Worm (Caenorhabditis elegans): ENCODE data around the gene rnp-2.

The rnp-2 gene

ce11 chrIV:4152143-4152542, 19.7 kb upstream of the rnp-2 start, which contains the start of the genes K08D10.10 and R07C12.1:
Gene K08D10.10 (plus strand): TSS chrIV:4152235.
Gene R07C12.1 (plus strand): TSS chrIV:4152456.
- TF ChIP-seq M03D4.4 (tag; optimal IDR thresholded peaks at IDR 0.05) = no peak

DNA sequence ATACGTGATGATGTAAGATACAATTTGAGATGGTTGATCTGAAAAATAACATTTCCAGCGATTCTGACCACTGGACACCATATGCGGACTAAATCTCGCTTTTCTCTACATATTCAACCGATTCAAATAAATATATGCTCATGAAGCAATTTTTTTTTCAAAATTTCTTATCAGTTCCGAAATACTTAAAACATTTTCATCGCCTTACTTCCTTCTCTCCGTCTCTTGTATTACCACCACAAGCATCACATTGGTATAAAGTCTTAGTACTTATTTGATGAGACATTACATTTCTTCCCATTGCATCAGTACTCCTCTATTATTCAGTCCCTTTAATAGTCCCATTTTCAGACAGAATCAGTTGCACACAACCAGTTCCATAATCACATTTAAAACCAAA, 17.2 kb upstream of the rnp-2 start, which contains the start of gene K08D10.14:
K08D10.14 (plus strand) TSS at position 301 of the 400 bp plus-strand sequence.
- TF ChIP-seq flh-1 (GFP tag; optimal IDR thresholded peaks at IDR 0.05) = no peak
- no peak for TF ChIP-seq sem-2 (GFP tag; optimal IDR thresholded peaks at IDR 0.05)
- no peak for TF ChIP-seq elt-3 (tag; optimal IDR thresholded peaks at IDR 0.05)
- TF ChIP-seq lin-32 (GFP tag; optimal IDR thresholded peaks at IDR 0.05) = no peak
- TF ChIP-seq lin-13 (tag; optimal IDR thresholded peaks at IDR 0.05) = no peak
- no peak for TF ChIP-seq pha-4 (tag; optimal IDR thresholded peaks at IDR 0.05)
- TF ChIP-seq drap-1 (GFP tag; optimal IDR thresholded peaks at IDR 0.05) = no peak
- TF ChIP-seq ces-1 (GFP tag; optimal IDR thresholded peaks at IDR 0.05) = no peak
- TF ChIP-seq nhr-2 (tag; optimal IDR thresholded peaks at IDR 0.05) = no peak
- TF ChIP-seq unc-120 (tag; optimal IDR thresholded peaks at IDR 0.05; ENCODE audit: poor library complexity, severe bottlenecking) = no peak
- no peak for TF ChIP-seq elt-1 (tag; optimal IDR thresholded peaks at IDR 0.05; ENCODE audit: borderline replicate concordance, insufficient read depth)
- no peak for TF ChIP-seq ztf-11 (tag; optimal IDR thresholded peaks at IDR 0.05)
- no peak for TF ChIP-seq zip-8 (tag; optimal IDR thresholded peaks at IDR 0.05)
- no peak for TF ChIP-seq nhr-237 (tag; optimal IDR thresholded peaks at IDR 0.05)
- TF ChIP-seq sptf-1 (tag; optimal IDR thresholded peaks at IDR 0.05) = no peak
- TF ChIP-seq ceh-43 (GFP tag; optimal IDR thresholded peaks at IDR 0.05) = no peak
- TF ChIP-seq nhr-76 (tag; optimal IDR thresholded peaks at IDR 0.05) = no peak
- TF ChIP-seq lsy-2 (tag; optimal IDR thresholded peaks at IDR 0.05) = no peak

- TF ChIP-seq unc-39 (tag; optimal IDR thresholded peaks at IDR 0.05) (no peak), unc-62 (GFP tag; optimal IDR thresholded peaks at IDR 0.05) (no peak), ces-1 (GFP tag; optimal IDR thresholded peaks at IDR 0.05) (no peak), drap-1 (GFP tag; optimal IDR thresholded peaks at IDR 0.05) (no peak), nhr-2 (tag; optimal IDR thresholded peaks at IDR 0.05) (no peak), snpc-4 (tag; optimal IDR thresholded peaks at IDR 0.05) (no peak), hlh-1 (tag; optimal IDR thresholded peaks at IDR 0.05) (no peak), sptf-1 (tag; optimal IDR thresholded peaks at IDR 0.05) (no peak), flh-1 (GFP tag; optimal IDR thresholded peaks at IDR 0.05) (no peak), tbx-8 (GFP tag; optimal IDR thresholded peaks at IDR 0.05) (no peak), zip-8 (tag; optimal IDR thresholded peaks at IDR 0.05) (no peak), nhr-237 (tag; optimal IDR thresholded peaks at IDR 0.05) (no peak), ceh-83 (GFP tag; optimal IDR thresholded peaks at IDR 0.05) (no peak), blmp-1 (tag; optimal IDR thresholded peaks at IDR 0.05) (no peak), elt-1 (tag; optimal IDR thresholded peaks at IDR 0.05; ENCODE audit: borderline replicate concordance, insufficient read depth) (no peak), bed-3 (GFP tag; optimal IDR thresholded peaks at IDR 0.05) (no peak)
These were observed 9.8 kb upstream of the rnp-2 start, which contains the start of gene scrm-5 for ce11 chrIV:4162121-4162520. Gene scrm-5 (plus strand): TSS chrIV:4162421.

ce11 chrIV:4164392-4164791, 7.5 kb upstream of the rnp-2 start, which contains the start of gene scrm-8:
Gene scrm-8 (plus strand): TSS chrIV:4164692.
- TF ChIP-seq elt-3 (tag; optimal IDR thresholded peaks at IDR 0.05) (no peak), flh-1 (GFP tag; optimal IDR thresholded peaks at IDR 0.05) (no peak), ztf-11 (tag; optimal IDR thresholded peaks at IDR 0.05) (no peak), zip-8 (tag; optimal IDR thresholded peaks at IDR 0.05) (no peak), ham-2 (GFP tag; optimal IDR thresholded peaks at IDR 0.05) (no peak), tbx-8 (GFP tag; optimal IDR thresholded peaks at IDR 0.05) (no peak), lsy-2 (tag; optimal IDR thresholded peaks at IDR 0.05) (no peak), lin-13 (tag; optimal IDR thresholded peaks at IDR 0.05) (no peak)

ce11 chrIV:4167296-4167695, 4.6 kb upstream of the rnp-2 start:
- TF ChIP-seq tbx-8 (GFP tag; optimal IDR thresholded peaks at IDR 0.05) (no peak), ceh-83 (GFP tag; optimal IDR thresholded peaks at IDR 0.05) (no peak), elt-1 (tag; optimal IDR thresholded peaks at IDR 0.05; ENCODE audit: borderline replicate concordance, insufficient read depth) (no peak), pha-4 (tag; optimal IDR thresholded peaks at IDR 0.05) (no peak), mep-1 (tag; optimal IDR thresholded peaks at IDR 0.05) (no peak), nhr-76 (tag; optimal IDR thresholded peaks at IDR 0.05) (no peak), zip-8 (tag; optimal IDR thresholded peaks at IDR 0.05) (peak; percentile 100), lsy-2 (tag; optimal IDR thresholded peaks at IDR 0.05) (no peak)

- TF ChIP-seq blmp-1 (tag; optimal IDR thresholded peaks at IDR 0.05) = no peak
- TF ChIP-seq nhr-2 (tag; optimal IDR thresholded peaks at IDR 0.05) = no peak
These were observed 366 bp downstream of the rnp-2 start for ce11 chrIV:4172242-4172641.

Measured in whole organism, mixed stage, embryonic.